Fruit fly (Drosophila melanogaster) whole organism, embryonic: ENCODE measurements around the gene Jhbp7.

Source experiments
- CG10462 ChIP-seq: fragments of 200-800 bp; sonication (Bioruptor generic); optimal IDR thresholded peaks from 2 replicates; lab custom pipeline; 2016; ENCODE audit warnings: missing biosample characterization, missing genetic modification characterization
- CG11085 ChIP-seq: fragments of 200-800 bp; sonication (Bioruptor generic); IDR thresholded peaks from 2 replicates; pipeline ENCODE4 v1.3.6; 2022; ENCODE audit warnings: missing biosample characterization, missing genetic modification characterization
- CG11504 ChIP-seq: fragments of 200-800 bp; sonication (Bioruptor generic); optimal IDR thresholded peaks from 3 replicates; lab custom pipeline; 2019; ENCODE audit warnings: missing biosample characterization, mild to moderate bottlenecking, missing genetic modification characterization, moderate library complexity
- CG11696 ChIP-seq: fragments of 200-800 bp; sonication (Bioruptor generic); IDR thresholded peaks from 2 replicates; pipeline ENCODE4 v1.3.6; 2022; ENCODE audit warnings: missing biosample characterization, missing genetic modification characterization
- CG13296 ChIP-seq: fragments of 200-800 bp; sonication (Bioruptor generic); optimal IDR thresholded peaks from 3 replicates; lab custom pipeline; 2018; ENCODE audit warnings: missing biosample characterization, mild to moderate bottlenecking, missing genetic modification characterization
- CG13894 ChIP-seq: fragments of 200-800 bp; sonication (Bioruptor generic); optimal IDR thresholded peaks from 3 replicates; lab custom pipeline; 2018; ENCODE audit warnings: missing biosample characterization, mild to moderate bottlenecking, missing genetic modification characterization, moderate library complexity
- CG16863 ChIP-seq: fragments of 200-800 bp; sonication (Bioruptor generic); optimal IDR thresholded peaks from 3 replicates; lab custom pipeline; 2016; ENCODE audit warnings: missing biosample characterization, missing genetic modification characterization
- CG18011 ChIP-seq: fragments of 200-800 bp; sonication (Bioruptor generic); optimal IDR thresholded peaks from 2 replicates; lab custom pipeline; 2017; ENCODE audit warnings: missing biosample characterization, missing genetic modification characterization, mild to moderate bottlenecking, moderate library complexity, missing genotype
- CG18599 ChIP-seq: fragments of 200-800 bp; sonication (Bioruptor generic); optimal IDR thresholded peaks from 3 replicates; lab custom pipeline; 2017; ENCODE audit warnings: missing biosample characterization, missing genetic modification characterization, mild to moderate bottlenecking, moderate library complexity, missing genetic modification reagents
- CG2712 ChIP-seq: fragments of 200-800 bp; optimal IDR thresholded peaks from 3 replicates; lab custom pipeline; 2019; ENCODE audit warnings: missing biosample characterization, mild to moderate bottlenecking, missing genetic modification characterization, moderate library complexity
- CG2889 ChIP-seq: fragments of 200-800 bp; sonication (Bioruptor generic); IDR thresholded peaks from 3 replicates; pipeline ENCODE4 v1.3.6; 2022; ENCODE audit warnings: missing biosample characterization, missing genetic modification characterization
- CG31224 ChIP-seq: fragments of 200-800 bp; sonication (Bioruptor generic); IDR thresholded peaks from 2 replicates; pipeline ENCODE4 v1.3.6; 2022; ENCODE audit warnings: missing biosample characterization, missing genetic modification characterization
- CG5953 ChIP-seq: fragments of 200-800 bp; sonication (Bioruptor generic); IDR thresholded peaks from 2 replicates; pipeline ENCODE4 v1.3.6; 2022; ENCODE audit warnings: missing biosample characterization, missing genetic modification characterization
- CG6272 ChIP-seq: fragments of 200-800 bp; sonication (Bioruptor generic); IDR thresholded peaks from 2 replicates; pipeline ENCODE4 v1.3.6; 2022; ENCODE audit warnings: missing biosample characterization, missing genetic modification characterization
- CG6654 ChIP-seq: fragments of 200-800 bp; sonication (Bioruptor generic); optimal IDR thresholded peaks from 2 replicates; lab custom pipeline; 2017; ENCODE audit warnings: missing biosample characterization, mild to moderate bottlenecking, missing genetic modification characterization
- CG7786 ChIP-seq: fragments of 200-800 bp; sonication (Bioruptor generic); optimal IDR thresholded peaks from 2 replicates; lab custom pipeline; 2016; ENCODE audit warnings: missing biosample characterization, missing genetic modification characterization
- CG9727 ChIP-seq: fragments of 200-800 bp; sonication (Bioruptor generic); optimal IDR thresholded peaks from 3 replicates; lab custom pipeline; 2017; ENCODE audit warnings: missing biosample characterization, mild to moderate bottlenecking, missing genetic modification characterization
- CG9876 ChIP-seq: fragments of 200-800 bp; sonication (Bioruptor generic); optimal IDR thresholded peaks from 2 replicates; lab custom pipeline; 2016; ENCODE audit warnings: missing biosample characterization, missing genetic modification characterization
- Chrac-16 ChIP-seq: fragments of 200-800 bp; sonication (Bioruptor generic); optimal IDR thresholded peaks from 3 replicates; lab custom pipeline; 2016; ENCODE audit warnings: missing biosample characterization, missing genetic modification characterization
- Dek ChIP-seq: fragments of 200-800 bp; sonication (Bioruptor generic); optimal IDR thresholded peaks from 3 replicates; lab custom pipeline; 2019; ENCODE audit warnings: missing biosample characterization, mild to moderate bottlenecking, missing genetic modification characterization, moderate library complexity
- Dfd ChIP-seq, 2 experiments: fragments of >200 bp; optimal IDR thresholded peaks; 2 replicates each; lab custom pipeline; 2017; ENCODE audit warnings: missing biosample characterization in 2 of 2, missing genetic modification characterization in 2 of 2
- Doc3 ChIP-seq: fragments of 200-800 bp; sonication (Bioruptor generic); IDR thresholded peaks from 3 replicates; pipeline ENCODE4 v1.3.6; 2022; ENCODE audit warnings: missing biosample characterization, missing genetic modification characterization; ENCODE audit not compliant: partially characterized antibody
- Elba2 ChIP-seq: fragments of 200-800 bp; sonication (Bioruptor generic); optimal IDR thresholded peaks from 3 replicates; lab custom pipeline; 2016; ENCODE audit warnings: missing biosample characterization, missing genetic modification characterization
- Hand ChIP-seq: fragments of 200-800 bp; sonication (Bioruptor generic); optimal IDR thresholded peaks from 2 replicates; lab custom pipeline; 2017; ENCODE audit warnings: mild to moderate bottlenecking, missing biosample characterization, missing genetic modification reagents, missing genetic modification characterization
- HmgD ChIP-seq: fragments of 200-800 bp; sonication (Bioruptor generic); optimal IDR thresholded peaks from 3 replicates; lab custom pipeline; 2016; ENCODE audit warnings: missing biosample characterization, missing genetic modification characterization
- Jarid2 ChIP-seq: fragments of 200-800 bp; sonication (Bioruptor generic); optimal IDR thresholded peaks from 3 replicates; lab custom pipeline; 2017; ENCODE audit warnings: mild to moderate bottlenecking, missing biosample characterization, missing genetic modification reagents, missing genetic modification characterization
- Meics ChIP-seq: fragments of 200-800 bp; sonication (Bioruptor generic); optimal IDR thresholded peaks from 2 replicates; lab custom pipeline; 2017; ENCODE audit warnings: missing biosample characterization, mild to moderate bottlenecking, missing genetic modification characterization
- Mrtf ChIP-seq: fragments of 200-800 bp; sonication (Bioruptor generic); IDR thresholded peaks from 3 replicates; pipeline ENCODE4 v1.3.6; 2022; ENCODE audit warnings: missing biosample characterization, missing genetic modification characterization
- Rfx ChIP-seq: fragments of 200-800 bp; sonication (Bioruptor generic); IDR thresholded peaks from 2 replicates; pipeline ENCODE4 v1.3.6; 2022; ENCODE audit warnings: missing biosample characterization, missing genetic modification characterization
- Side ChIP-seq: fragments of 200-800 bp; sonication (Bioruptor generic); optimal IDR thresholded peaks from 2 replicates; lab custom pipeline; 2016; ENCODE audit warnings: missing biosample characterization, missing genetic modification characterization
- ase ChIP-seq: fragments of 200-800 bp; sonication (Bioruptor generic); IDR thresholded peaks from 3 replicates; pipeline ENCODE4 v1.3.6; 2022; ENCODE audit warnings: missing biosample characterization, missing genetic modification characterization
- bbx ChIP-seq: fragments of 200-800 bp; sonication (Bioruptor generic); IDR thresholded peaks from 2 replicates; pipeline ENCODE4 v1.3.6; 2022; ENCODE audit warnings: missing biosample characterization, missing genetic modification characterization; ENCODE audit not compliant: partially characterized antibody
- chif ChIP-seq, 2 experiments: fragments of 200-800 bp; sonication (Bioruptor generic); optimal IDR thresholded peaks; 3 replicates each; lab custom pipeline; 2016; ENCODE audit warnings: missing biosample characterization in 2 of 2, missing genetic modification characterization in 2 of 2
- corto ChIP-seq: fragments of 200-800 bp; sonication (Bioruptor generic); optimal IDR thresholded peaks from 2 replicates; lab custom pipeline; 2016; ENCODE audit warnings: missing biosample characterization, mild to moderate bottlenecking, missing genetic modification characterization, moderate library complexity
- croc ChIP-seq: fragments of 200-800 bp; sonication (Bioruptor generic); conservative IDR thresholded peaks from 3 replicates; pipeline ENCODE4 v1.3.6; 2022; ENCODE audit warnings: missing biosample characterization, missing genetic modification characterization
- danr ChIP-seq: fragments of 200-800 bp; sonication (Bioruptor generic); IDR thresholded peaks from 2 replicates; pipeline ENCODE4 v1.3.6; 2022; ENCODE audit warnings: missing biosample characterization, missing genetic modification characterization
- gcm2 ChIP-seq: fragments of 200-800 bp; sonication (Bioruptor generic); optimal IDR thresholded peaks from 2 replicates; lab custom pipeline; 2016; ENCODE audit warnings: missing biosample characterization, missing genetic modification characterization
- gro ChIP-seq: fragments of 200-800 bp; sonication (Bioruptor generic); optimal IDR thresholded peaks from 2 replicates; lab custom pipeline; 2016; ENCODE audit warnings: missing biosample characterization, missing genetic modification characterization
- kay ChIP-seq: fragments of 200-800 bp; sonication (Bioruptor generic); optimal IDR thresholded peaks from 2 replicates; lab custom pipeline; 2016; ENCODE audit warnings: missing biosample characterization, missing genetic modification characterization
- kni ChIP-seq: fragments of 200-800 bp; sonication (Bioruptor generic); optimal IDR thresholded peaks from 3 replicates; lab custom pipeline; 2017; ENCODE audit warnings: mild to moderate bottlenecking, missing biosample characterization, missing genetic modification reagents, missing genetic modification characterization
- lov ChIP-seq, 2 experiments: fragments of 200-800 bp in 1 of 2; fragments of >200 bp in 1 of 2; sonication (Bioruptor generic) in 1 of 2; IDR thresholded peaks in 1 of 2; optimal IDR thresholded peaks in 1 of 2; 2 replicates in 1 of 2; 3 replicates in 1 of 2; pipeline versions ENCODE4 v1.3.6 to Lab custom; 2017 to 2022; ENCODE audit warnings: missing biosample characterization in 1 of 2, missing genetic modification characterization in 1 of 2
- nau ChIP-seq: fragments of 200-800 bp; sonication (Bioruptor generic); optimal IDR thresholded peaks from 3 replicates; lab custom pipeline; 2017; ENCODE audit warnings: missing biosample characterization, mild to moderate bottlenecking, missing genetic modification characterization, missing genetic modification reagents
- p53 ChIP-seq: fragments of 200-800 bp; sonication (Bioruptor generic); optimal IDR thresholded peaks from 2 replicates; lab custom pipeline; 2016; ENCODE audit warnings: missing biosample characterization, missing genetic modification characterization
- pan ChIP-seq, 4 experiments: fragments of >200 bp in 3 of 4; fragments of 200-800 bp in 1 of 4; sonication (Bioruptor generic) in 1 of 4; optimal IDR thresholded peaks in 3 of 4; IDR thresholded peaks in 1 of 4; 2 replicates each; pipeline versions ENCODE4 v1.3.6 to Lab custom; 2017 to 2022; ENCODE audit warnings: missing biosample characterization in 2 of 4, missing genetic modification characterization in 2 of 4, mixed read lengths in 1 of 4
- prd ChIP-seq, 3 experiments: fragments of >200 bp in 2 of 3; fragments of 200-800 bp in 1 of 3; sonication (Bioruptor generic) in 1 of 3; optimal IDR thresholded peaks in 2 of 3; IDR thresholded peaks in 1 of 3; 2 replicates in 2 of 3; 3 replicates in 1 of 3; pipeline versions ENCODE4 v1.3.6 to Lab custom; 2017 to 2022; ENCODE audit warnings: missing biosample characterization in 1 of 3, missing genetic modification characterization in 1 of 3
- pros ChIP-seq: fragments of 200-800 bp; sonication (Bioruptor generic); optimal IDR thresholded peaks from 3 replicates; lab custom pipeline; 2019; ENCODE audit warnings: missing biosample characterization, mild to moderate bottlenecking, missing genetic modification characterization, moderate library complexity
- slp2 ChIP-seq: fragments of 200-800 bp; sonication (Bioruptor generic); optimal IDR thresholded peaks from 2 replicates; lab custom pipeline; 2016; ENCODE audit warnings: missing biosample characterization, missing genetic modification characterization
- twi ChIP-seq: fragments of 200-800 bp; optimal IDR thresholded peaks from 2 replicates; lab custom pipeline; 2019; ENCODE audit warnings: missing biosample characterization, mild to moderate bottlenecking, missing genetic modification characterization, moderate library complexity

Jhbp7 gene

dm6 chr3R:25207405-25208003 lies 29.9 kb upstream of the Jhbp7 start (continued):
- no peak for TF ChIP-seq CG5953 (GFP tag; lab: Robert Waterston, UW)
- TF ChIP-seq Dfd (GFP tag; optimal IDR thresholded peaks at IDR 0.05; lab: Kevin White, UChicago): no peak
- TF ChIP-seq CG13894 (tag; lab: Kevin White, UChicago): no peak
- no peak for TF ChIP-seq kni (GFP tag; lab: Kevin White, UChicago)
- TF ChIP-seq Meics (GFP tag; lab: Kevin White, UChicago): peak; percentile 68
- no peak for TF ChIP-seq Jarid2 (GFP tag; lab: Kevin White, UChicago)
- TF ChIP-seq CG13296: peak; percentile 80
- TF ChIP-seq Hand (GFP tag; lab: Kevin White, UChicago): no peak
- TF ChIP-seq chif (GFP tag; optimal IDR thresholded peaks at IDR 0.05; lab: Kevin White, UChicago): peak in 1 of 2 experiments; percentile 56
- TF ChIP-seq twi (tag; lab: Kevin White, UChicago): peak; percentile 35
- TF ChIP-seq lov (optimal IDR thresholded peaks at IDR 0.05; lab: Kevin White, UChicago): no peak
- TF ChIP-seq lov (GFP tag; IDR thresholded peaks at IDR 0.05; lab: Robert Waterston, UW): 0 out of 3 replicates have a peak, but pooled peaks have one; percentile 55
- no peak for TF ChIP-seq Doc3
- TF ChIP-seq Rfx: peak; percentile 66
- TF ChIP-seq pros: peak; percentile 31
- peak; percentile 41 for TF ChIP-seq gcm2 (GFP tag; lab: Kevin White, UChicago)
- peak; percentile 74 for TF ChIP-seq CG18599
- TF ChIP-seq CG16863 (GFP tag; lab: Kevin White, UChicago): peak; percentile 29
- no peak for TF ChIP-seq CG9876
- TF ChIP-seq CG11085: no peak
- no peak for TF ChIP-seq corto (GFP tag; lab: Kevin White, UChicago)
- TF ChIP-seq HmgD (GFP tag; lab: Kevin White, UChicago): no peak
- TF ChIP-seq danr (GFP tag; lab: Robert Waterston, UW): peak; percentile 79
- TF ChIP-seq CG10462 (GFP tag; lab: Kevin White, UChicago): peak; percentile 12
- TF ChIP-seq CG31224 (GFP tag; lab: Robert Waterston, UW): peak; percentile 39; the same call in 1 of the 2 replicates
- no peak for TF ChIP-seq gro (GFP tag; lab: Kevin White, UChicago)
- TF ChIP-seq CG18011 (GFP tag; lab: Kevin White, UChicago): peak; percentile 7
- peak; percentile 63; the same call in 1 of the 3 replicates for TF ChIP-seq Mrtf (GFP tag; lab: Robert Waterston, UW)
- TF ChIP-seq CG9727 (GFP tag; lab: Kevin White, UChicago): peak; percentile 70
- peak; percentile 88 for TF ChIP-seq CG2712 (tag; lab: Kevin White, UChicago)
- no peak for TF ChIP-seq pan (optimal IDR thresholded peaks at IDR 0.05; lab: Kevin White, UChicago)
- TF ChIP-seq pan (GFP tag; optimal IDR thresholded peaks at IDR 0.05 in 1 of 2, IDR thresholded peaks at IDR 0.05 in 1 of 2): peak in 1 of 2 experiments; percentile 82
- peak; percentile 93 for TF ChIP-seq CG11696 (GFP tag; lab: Robert Waterston, UW)
- TF ChIP-seq ase (GFP tag; lab: Robert Waterston, UW): peak; percentile 61
- TF ChIP-seq bbx (GFP tag; lab: Robert Waterston, UW): no peak
- TF ChIP-seq Elba2 (GFP tag; lab: Kevin White, UChicago): no peak
- peak; percentile 41 for TF ChIP-seq CG7786 (GFP tag; lab: Kevin White, UChicago)
- peak; percentile 64 for TF ChIP-seq Dek (tag; lab: Kevin White, UChicago)
- TF ChIP-seq Chrac-16 (GFP tag; lab: Kevin White, UChicago): peak; percentile 68
- peak; percentile 86 for TF ChIP-seq CG11504 (tag; lab: Kevin White, UChicago)
- peak; percentile 49 for TF ChIP-seq CG6654 (GFP tag; lab: Kevin White, UChicago)
- TF ChIP-seq croc (GFP tag; lab: Robert Waterston, UW): peak; percentile 70
- no peak for TF ChIP-seq CG6272 (GFP tag; lab: Robert Waterston, UW)
- no peak for TF ChIP-seq p53
- TF ChIP-seq Side (GFP tag; lab: Kevin White, UChicago): peak; percentile 33
- no peak for TF ChIP-seq prd (optimal IDR thresholded peaks at IDR 0.05; lab: Kevin White, UChicago)
- peak; percentile 79 for TF ChIP-seq prd (GFP tag; IDR thresholded peaks at IDR 0.05; lab: Robert Waterston, UW)
- peak; percentile 10 for TF ChIP-seq kay
- TF ChIP-seq nau: peak; percentile 62
- peak; percentile 25 for TF ChIP-seq slp2 (GFP tag; lab: Kevin White, UChicago)
- no peak for TF ChIP-seq CG2889 (GFP tag; lab: Robert Waterston, UW)
